Worm (Caenorhabditis elegans) whole organism, L4 larva: ENCODE measurements around the gene ttr-11.

ENCODE experiments used
- F10B5.3 ChIP-seq: sonication (generic microtip); optimal IDR thresholded peaks from 2 replicates; lab custom pipeline; 2016; ENCODE audit warnings: mild to moderate bottlenecking, missing genetic modification characterization, missing compliant biosample characterization
- F44E2.7 ChIP-seq: fragments of 200-800 bp; sonication (Bioruptor generic); IDR thresholded peaks from 2 replicates; pipeline ENCODE4 v2.1.2; 2022; ENCODE audit warnings: missing genetic modification characterization, missing compliant biosample characterization
- F49E8.2 ChIP-seq: sonication (generic microtip); optimal IDR thresholded peaks from 2 replicates; lab custom pipeline; 2016; ENCODE audit warnings: missing compliant biosample characterization, mild to moderate bottlenecking, missing genetic modification characterization, borderline replicate concordance
- ZK337.2 ChIP-seq: fragments of 200-800 bp; sonication (Bioruptor generic); IDR thresholded peaks from 2 replicates; pipeline ENCODE4 v1.3.6; 2022; ENCODE audit warnings: missing genetic modification reagents, missing genetic modification characterization, missing compliant biosample characterization
- ZK546.5 ChIP-seq, 2 experiments: sonication (generic microtip); optimal IDR thresholded peaks; 2 replicates each; lab custom pipeline; 2017; ENCODE audit warnings: missing biosample characterization in 2 of 2, missing genetic modification characterization in 2 of 2
- aha-1 ChIP-seq: fragments of 150-350 bp; peaks from one replicate; lab custom pipeline; 2014; ENCODE audit warnings: missing biosample characterization, missing genetic modification characterization
- ama-1 ChIP-seq: fragments of 150-350 bp; optimal IDR thresholded peaks from 2 replicates; lab custom pipeline; 2014; ENCODE audit warnings: inconsistent platforms, mixed read lengths
- ceh-32 ChIP-seq: sonication (generic microtip); optimal IDR thresholded peaks from 2 replicates; lab custom pipeline; 2016; ENCODE audit warnings: mild to moderate bottlenecking, missing genetic modification characterization, missing compliant biosample characterization; ENCODE audit not compliant: poor library complexity
- ceh-44 ChIP-seq: fragments of 200-800 bp; sonication (Bioruptor generic); IDR thresholded peaks from 2 replicates; pipeline ENCODE4 v1.3.6; 2022; ENCODE audit warnings: missing genetic modification reagents, missing genetic modification characterization, missing compliant biosample characterization
- ceh-82 ChIP-seq: sonication (generic microtip); optimal IDR thresholded peaks from 2 replicates; lab custom pipeline; 2017; ENCODE audit warnings: missing biosample characterization, missing genetic modification characterization
- ctbp-1 ChIP-seq: fragments of 200-800 bp; sonication (Bioruptor generic); IDR thresholded peaks from 2 replicates; pipeline ENCODE4 v1.3.6; 2022; ENCODE audit warnings: missing genetic modification reagents, missing genetic modification characterization, missing compliant biosample characterization
- daf-19 ChIP-seq: fragments of 200-800 bp; sonication (Bioruptor generic); conservative IDR thresholded peaks from 2 replicates; pipeline ENCODE4 v1.3.6; 2022; ENCODE audit warnings: missing genetic modification characterization, missing compliant biosample characterization
- daf-8 ChIP-seq: fragments of 200-800 bp; sonication (Bioruptor generic); IDR thresholded peaks from 2 replicates; pipeline ENCODE4 v1.3.6; 2022; ENCODE audit warnings: missing genetic modification characterization, missing compliant biosample characterization
- dmd-9 ChIP-seq: fragments of 200-800 bp; sonication (Bioruptor generic); IDR thresholded peaks from 2 replicates; pipeline ENCODE4 v1.3.6; 2022; ENCODE audit warnings: missing genetic modification reagents, missing genetic modification characterization, missing compliant biosample characterization
- duxl-1 ChIP-seq: sonication (generic microtip); optimal IDR thresholded peaks from 2 replicates; lab custom pipeline; 2016; ENCODE audit warnings: mild to moderate bottlenecking, missing genetic modification characterization, moderate library complexity, missing compliant biosample characterization; ENCODE audit not compliant: poor library complexity
- dve-1 ChIP-seq: sonication (generic microtip); optimal IDR thresholded peaks from 2 replicates; lab custom pipeline; 2017; ENCODE audit warnings: antibody characterized with exemption, mild to moderate bottlenecking, missing genetic modification characterization, missing compliant biosample characterization; ENCODE audit not compliant: insufficient read depth
- egl-27 ChIP-seq: sonication (generic microtip); optimal IDR thresholded peaks from 3 replicates; lab custom pipeline; 2017; ENCODE audit warnings: missing biosample characterization, missing genetic modification reagents, missing genetic modification characterization
- fos-1 ChIP-seq: fragments of 150-350 bp; optimal IDR thresholded peaks from 2 replicates; lab custom pipeline; 2014; ENCODE audit warnings: missing biosample characterization, missing genetic modification characterization
- gei-8 ChIP-seq: fragments of 200-800 bp; sonication (Bioruptor generic); optimal IDR thresholded peaks from 2 replicates; lab custom pipeline; 2018; ENCODE audit warnings: mild to moderate bottlenecking, missing genetic modification characterization, missing compliant biosample characterization
- hif-1 ChIP-seq, 2 experiments: sonication (generic microtip); optimal IDR thresholded peaks; 2 replicates each; lab custom pipeline; 2016 to 2017; ENCODE audit warnings: missing compliant biosample characterization in 2 of 2, missing genetic modification characterization in 2 of 2, missing genetic modification reagents in 2 of 2, missing genotype in 2 of 2, mild to moderate bottlenecking in 1 of 2
- lin-1 ChIP-seq: fragments of 200-800 bp; sonication (Bioruptor generic); IDR thresholded peaks from 2 replicates; pipeline ENCODE4 v1.3.6; 2022; ENCODE audit warnings: missing genetic modification reagents, missing genetic modification characterization, missing compliant biosample characterization
- lin-38 ChIP-seq: fragments of 200-800 bp; sonication (Bioruptor generic); IDR thresholded peaks from 2 replicates; pipeline ENCODE4 v1.3.6; 2022; ENCODE audit warnings: missing genetic modification reagents, missing genetic modification characterization, missing compliant biosample characterization
- lir-3 ChIP-seq: sonication (generic microtip); optimal IDR thresholded peaks from 2 replicates; lab custom pipeline; 2016; ENCODE audit warnings: mild to moderate bottlenecking, missing genetic modification characterization, missing compliant biosample characterization
- lsy-2 ChIP-seq, 2 experiments: fragments of 150-350 bp in 1 of 2; sonication (generic microtip) in 1 of 2; optimal IDR thresholded peaks; 2 replicates each; lab custom pipeline; 2014 to 2017; ENCODE audit warnings: missing biosample characterization in 2 of 2, missing genetic modification characterization in 2 of 2
- madf-5 ChIP-seq, 2 experiments: fragments of 200-800 bp; sonication (Bioruptor generic); IDR thresholded peaks; 2 replicates each; pipeline ENCODE4 v1.3.6; 2022; ENCODE audit warnings: missing compliant biosample characterization in 2 of 2, missing genetic modification characterization in 2 of 2
- madf-9 ChIP-seq: fragments of 200-800 bp; sonication (Bioruptor generic); conservative IDR thresholded peaks from 2 replicates; pipeline ENCODE4 v1.3.6; 2022; ENCODE audit warnings: missing genetic modification reagents, missing genetic modification characterization, missing compliant biosample characterization
- mep-1 ChIP-seq: fragments of 150-350 bp; sonication (generic microtip); optimal IDR thresholded peaks from 3 replicates; lab custom pipeline; 2014; ENCODE audit warnings: missing biosample characterization, missing genetic modification characterization
- nhr-10 ChIP-seq: fragments of 150-350 bp; optimal IDR thresholded peaks from 2 replicates; lab custom pipeline; 2014; ENCODE audit warnings: missing biosample characterization, missing genetic modification characterization
- nhr-102 ChIP-seq: sonication (generic microtip); optimal IDR thresholded peaks from 2 replicates; lab custom pipeline; 2016; ENCODE audit warnings: mild to moderate bottlenecking, missing genetic modification characterization, moderate library complexity, missing compliant biosample characterization
- nhr-11 ChIP-seq: fragments of 150-350 bp; optimal IDR thresholded peaks from 2 replicates; lab custom pipeline; 2014; ENCODE audit warnings: missing biosample characterization, missing genetic modification characterization
- nhr-237 ChIP-seq: sonication (generic microtip); optimal IDR thresholded peaks from 2 replicates; lab custom pipeline; 2017; ENCODE audit warnings: missing biosample characterization, missing genetic modification characterization
- nhr-77 ChIP-seq: fragments of 150-350 bp; optimal IDR thresholded peaks from 2 replicates; lab custom pipeline; 2014; ENCODE audit warnings: missing biosample characterization, missing genetic modification characterization
- pha-4 ChIP-seq, 2 experiments: fragments of 150-350 bp in 1 of 2; fragments of 200-800 bp in 1 of 2; sonication (Bioruptor generic) in 1 of 2; IDR thresholded peaks in 1 of 2; optimal IDR thresholded peaks in 1 of 2; 2 replicates each; pipeline versions ENCODE4 v1.3.6 to Lab custom; 2014 to 2022; ENCODE audit warnings: missing genetic modification characterization in 2 of 2, missing genetic modification reagents in 2 of 2, missing biosample characterization in 1 of 2, missing compliant biosample characterization in 1 of 2
- pqm-1 ChIP-seq: sonication (generic microtip); optimal IDR thresholded peaks from 2 replicates; lab custom pipeline; 2017; ENCODE audit warnings: missing biosample characterization, missing genetic modification characterization
- skn-1 ChIP-seq: fragments of 150-350 bp; optimal IDR thresholded peaks from 2 replicates; lab custom pipeline; 2014; ENCODE audit warnings: missing biosample characterization, missing genetic modification characterization
- tag-97 ChIP-seq: fragments of 200-800 bp; sonication (Bioruptor generic); IDR thresholded peaks from 2 replicates; pipeline ENCODE4 v1.3.6; 2022; ENCODE audit warnings: missing genetic modification characterization, missing compliant biosample characterization
- tra-1 ChIP-seq: fragments of 200-800 bp; sonication (Bioruptor generic); IDR thresholded peaks from 2 replicates; pipeline ENCODE4 v1.3.6; 2022; ENCODE audit warnings: missing genetic modification reagents, missing genetic modification characterization, missing compliant biosample characterization
- unc-130 ChIP-seq: sonication (generic microtip); optimal IDR thresholded peaks from 2 replicates; lab custom pipeline; 2016; ENCODE audit warnings: missing genetic modification reagents, missing genetic modification characterization, missing compliant biosample characterization
- unc-62 ChIP-seq, 3 experiments: fragments of 150-350 bp in 1 of 3; sonication (generic microtip); optimal IDR thresholded peaks in 2 of 3; peaks in 1 of 3; 1 replicate in 1 of 3; 2 replicates in 2 of 3; lab custom pipeline; 2014 to 2017; ENCODE audit warnings: missing biosample characterization in 3 of 3, missing genetic modification characterization in 3 of 3, missing genetic modification reagents in 3 of 3, missing genotype in 1 of 3
- zip-11 ChIP-seq: fragments of 200-800 bp; sonication (Bioruptor generic); IDR thresholded peaks from 2 replicates; pipeline ENCODE4 v1.3.6; 2022; ENCODE audit warnings: missing genetic modification characterization, missing compliant biosample characterization
- zip-2 ChIP-seq: fragments of 150-350 bp; optimal IDR thresholded peaks from 2 replicates; lab custom pipeline; 2014; ENCODE audit warnings: missing biosample characterization, missing genetic modification characterization

ttr-11 gene

ce11 chrV:20623060-20623459 is 19.9 kb downstream of the ttr-11 start, which contains the start of gene F46B3.8:
F46B3.8 (minus strand) TSS chrV:20623160.
- TF ChIP-seq dve-1 (tag; lab: Kevin White, UChicago), result no peak
- no peak for TF ChIP-seq nhr-102 (tag; lab: Kevin White, UChicago)
- TF ChIP-seq daf-8 (GFP tag; lab: Robert Waterston, UW), result no peak
- TF ChIP-seq daf-19 (GFP tag; lab: Robert Waterston, UW), result no peak
- TF ChIP-seq nhr-237 (tag; lab: Kevin White, UChicago), result no peak
- TF ChIP-seq ZK546.5 (tag; optimal IDR thresholded peaks at IDR 0.05; lab: Kevin White, UChicago), result no peak
- TF ChIP-seq ZK337.2, result no peak
- no peak for TF ChIP-seq pqm-1 (tag; lab: Kevin White, UChicago)
- TF ChIP-seq gei-8, result no peak
- TF ChIP-seq nhr-10, result no peak
- TF ChIP-seq nhr-77 (tag; lab: Kevin White, UChicago), result no peak
- no peak for TF ChIP-seq skn-1 (tag; lab: Kevin White, UChicago)
- no peak for TF ChIP-seq ama-1 (lab: Kevin White, UChicago)
- no peak for TF ChIP-seq duxl-1 (tag; lab: Kevin White, UChicago)
- TF ChIP-seq ctbp-1 (GFP tag; lab: Robert Waterston, UW), result no peak
- no peak for TF ChIP-seq hif-1 (tag; optimal IDR thresholded peaks at IDR 0.05; lab: Kevin White, UChicago)
- TF ChIP-seq F44E2.7 (GFP tag; lab: Robert Waterston, UW), result no peak
- TF ChIP-seq nhr-11 (tag; lab: Kevin White, UChicago), result no peak
- no peak for TF ChIP-seq pha-4 (GFP tag; IDR thresholded peaks at IDR 0.05; lab: Robert Waterston, UW)
- no peak for TF ChIP-seq pha-4 (tag; optimal IDR thresholded peaks at IDR 0.05; lab: Kevin White, UChicago)
- TF ChIP-seq, all 104 proteins: peak for 0

ce11 chrV:20625260-20625659 is 22.1 kb downstream of the ttr-11 start:
- TF ChIP-seq fos-1 (tag; lab: Kevin White, UChicago) (no peak), lin-1 (no peak), unc-62 (GFP tag; optimal IDR thresholded peaks at IDR 0.05 in 1 of 2; lab: Kevin White, UChicago) (peak in 1 of 2 experiments; percentile 95), unc-62 (tag; optimal IDR thresholded peaks at IDR 0.05; lab: Kevin White, UChicago) (no peak)

DNA sequence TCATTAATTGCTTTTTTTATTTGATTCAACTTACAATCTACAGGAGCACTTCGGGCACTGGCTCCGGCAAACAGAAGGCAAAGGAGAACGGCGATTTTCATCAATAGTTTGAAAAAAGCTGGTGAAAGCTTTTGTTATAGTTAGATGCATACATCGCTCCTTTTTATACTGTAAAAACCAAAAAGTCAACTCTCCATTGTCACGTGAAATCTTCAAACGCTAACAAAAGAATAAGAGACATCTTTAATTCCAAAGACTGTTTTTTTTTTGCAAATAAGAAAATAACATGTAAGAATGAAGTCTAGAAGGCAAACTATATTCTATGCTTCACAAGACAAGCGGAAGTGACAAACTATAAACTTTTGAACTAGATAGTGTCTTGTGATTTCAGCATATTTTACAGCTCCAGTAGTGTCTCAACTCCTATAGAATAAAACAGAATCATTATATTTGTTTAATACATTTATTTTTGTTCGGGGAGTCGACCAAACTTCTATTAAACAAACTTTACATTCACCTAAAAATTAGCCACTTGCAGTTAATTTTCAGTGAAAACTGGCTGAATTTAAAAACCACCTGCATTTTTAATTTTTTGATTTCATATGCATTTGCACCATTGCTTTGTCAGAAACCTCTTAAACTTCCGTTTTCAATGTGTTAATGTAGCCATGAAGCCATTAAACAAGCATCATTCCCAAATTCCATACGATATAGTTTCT is 23.1 kb downstream of the ttr-11 start, which contains the start of the genes F46B3.9 and srz-18:
F46B3.9 (minus strand) TSS at position 101 of the 719 bp plus-strand sequence.
srz-18 (plus strand) TSS at position 669 of the 719 bp plus-strand sequence.
- TF ChIP-seq lir-3 (tag; lab: Kevin White, UChicago), result no peak
- no peak for TF ChIP-seq tag-97 (GFP tag; lab: Robert Waterston, UW)
- TF ChIP-seq lin-38 (GFP tag; lab: Robert Waterston, UW), result no peak
- TF ChIP-seq F10B5.3 (tag; lab: Kevin White, UChicago), result no peak
- TF ChIP-seq aha-1 (tag; lab: Kevin White, UChicago), result peak; percentile 30
- no peak for TF ChIP-seq ZK546.5 (tag; optimal IDR thresholded peaks at IDR 0.05; lab: Kevin White, UChicago)
- no peak for TF ChIP-seq ceh-32 (tag; lab: Kevin White, UChicago)
- no peak for TF ChIP-seq madf-9

DNA sequence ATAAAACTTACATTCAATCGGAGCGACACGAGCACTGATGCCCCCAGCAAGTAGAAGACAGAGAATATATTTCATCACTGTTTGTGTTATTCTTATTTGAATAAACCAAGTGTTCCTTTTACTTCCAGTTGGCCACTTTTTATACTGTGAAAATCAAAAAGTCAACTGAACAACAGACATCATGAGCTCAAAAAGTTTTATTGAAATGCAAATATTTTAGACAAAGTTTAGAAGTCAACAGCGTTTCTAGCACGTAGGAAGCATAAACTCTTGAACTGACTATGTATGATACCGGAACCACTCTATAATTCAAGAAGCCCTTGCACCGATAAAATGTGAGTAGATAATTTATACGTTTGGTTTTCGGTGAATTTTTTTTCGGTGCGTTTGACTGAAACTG is 28.1 kb downstream of the ttr-11 start, which contains the start of gene F46B3.14:
F46B3.14 (minus strand) TSS at position 101 of the 400 bp plus-strand sequence.
- no peak for TF ChIP-seq ZK337.2
- TF ChIP-seq, all 104 proteins: peak for 0

DNA sequence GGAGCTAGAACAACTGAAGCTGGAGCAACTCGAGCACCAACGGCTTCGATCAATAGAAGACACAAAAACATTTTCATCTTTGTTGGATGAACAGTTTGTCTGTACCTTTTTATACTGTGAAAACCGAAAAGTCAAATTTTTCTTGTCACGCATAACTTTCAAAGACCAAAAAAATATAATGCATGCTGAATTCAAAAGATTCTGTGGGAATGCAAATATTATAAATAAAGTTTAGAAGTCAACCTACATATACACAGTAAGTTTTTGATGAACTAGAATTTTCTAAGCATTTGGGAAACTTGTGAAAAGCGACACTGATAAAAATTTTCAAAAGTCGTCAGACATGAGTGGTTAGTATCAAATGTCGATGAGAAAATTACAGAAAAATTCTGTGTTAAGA is 30.5 kb downstream of the ttr-11 start, which contains the start of gene F46B3.15:
F46B3.15 (minus strand) TSS at position 101 of the 400 bp plus-strand sequence.
- TF ChIP-seq madf-5 (GFP tag; IDR thresholded peaks at IDR 0.05; lab: Robert Waterston, UW) (no peak), lsy-2 (tag; optimal IDR thresholded peaks at IDR 0.05; lab: Kevin White, UChicago) (no peak), F49E8.2 (no peak), zip-11 (GFP tag; lab: Robert Waterston, UW) (no peak), mep-1 (tag; lab: Kevin White, UChicago) (no peak), ceh-44 (GFP tag; lab: Robert Waterston, UW) (no peak), tra-1 (no peak), nhr-10 (no peak), dmd-9 (no peak), lir-3 (tag; lab: Kevin White, UChicago) (no peak), zip-2 (no peak), egl-27 (tag; lab: Kevin White, UChicago) (no peak), nhr-77 (tag; lab: Kevin White, UChicago) (no peak), ceh-82 (tag; lab: Kevin White, UChicago) (no peak), hif-1 (tag; optimal IDR thresholded peaks at IDR 0.05; lab: Kevin White, UChicago) (no peak), nhr-237 (tag; lab: Kevin White, UChicago) (no peak), unc-130 (GFP tag; lab: Kevin White, UChicago) (no peak), tag-97 (GFP tag; lab: Robert Waterston, UW) (no peak), fos-1 (tag; lab: Kevin White, UChicago) (no peak)
